Worm (Caenorhabditis elegans): ENCODE measurements around the gene idpp-3.

DNA sequence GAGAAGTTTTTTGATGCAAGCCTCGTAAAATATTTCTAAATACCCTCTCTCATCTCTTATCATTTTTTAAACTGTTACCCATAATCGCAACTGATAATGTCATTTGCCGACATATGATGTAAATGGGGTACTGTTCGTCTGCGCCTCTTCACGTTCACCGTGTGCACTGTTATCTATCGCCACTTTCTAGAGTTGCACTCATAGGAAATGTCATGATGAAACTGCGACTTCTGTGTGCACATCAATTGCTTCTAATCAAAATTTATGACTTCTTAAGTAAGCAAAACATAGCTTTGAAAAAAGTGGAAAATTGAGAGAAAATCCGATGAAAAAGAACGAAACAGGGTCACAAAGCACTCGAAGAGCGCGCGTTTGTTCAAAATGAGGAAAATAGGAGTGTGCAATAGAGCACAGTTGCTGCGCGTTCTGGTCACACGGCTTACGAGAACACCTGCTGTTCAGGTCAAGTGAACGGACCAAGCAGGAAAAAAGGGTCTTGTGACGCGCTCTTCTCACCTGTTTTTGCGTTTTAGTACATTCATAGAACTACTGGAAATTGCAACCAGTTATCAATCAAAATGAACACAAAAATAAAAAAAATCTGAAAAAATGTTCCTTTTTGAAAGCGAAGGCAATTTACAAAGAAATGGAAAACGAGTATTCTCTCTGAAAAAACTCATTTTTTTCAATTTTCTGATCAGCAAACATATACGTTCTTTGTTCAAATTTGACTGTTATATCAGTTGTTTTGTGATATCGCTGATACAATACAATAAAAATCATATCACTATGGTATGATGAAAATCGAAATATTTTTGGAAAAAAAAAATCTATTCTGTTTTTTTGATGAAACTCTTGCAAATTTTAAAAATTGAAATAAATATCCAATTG lies 14.7 kb downstream of the idpp-3 start:
- TF ChIP-seq lin-13 (tag; optimal IDR thresholded peaks at IDR 0.05) (peak; percentile 53), ztf-11 (tag; optimal IDR thresholded peaks at IDR 0.05) (no peak), nhr-28 (tag; optimal IDR thresholded peaks at IDR 0.05) (no peak), elt-3 (tag; optimal IDR thresholded peaks at IDR 0.05) (no peak), unc-62 (GFP tag; optimal IDR thresholded peaks at IDR 0.05) (no peak), sptf-1 (tag; optimal IDR thresholded peaks at IDR 0.05) (peak; percentile 12), ceh-83 (GFP tag; optimal IDR thresholded peaks at IDR 0.05) (no peak), mls-2 (tag; optimal IDR thresholded peaks at IDR 0.05) (no peak)

All from whole organism, mixed stage, embryonic.